Fruit fly (Drosophila melanogaster) whole organism: ENCODE results near the gene dlp.

Experiments used
- Dll ChIP-seq: fragments of >200 bp; optimal IDR thresholded peaks from 2 replicates; lab custom pipeline; 2017
- pan ChIP-seq: fragments of >200 bp; optimal IDR thresholded peaks from 2 replicates; lab custom pipeline; 2017
- psq ChIP-seq: fragments of >200 bp; optimal IDR thresholded peaks from 2 replicates; lab custom pipeline; 2017
- usp ChIP-seq: fragments of >200 bp; optimal IDR thresholded peaks from 2 replicates; lab custom pipeline; 2017; ENCODE audit warnings: missing biosample characterization, missing genetic modification characterization, mixed read lengths

DNA sequence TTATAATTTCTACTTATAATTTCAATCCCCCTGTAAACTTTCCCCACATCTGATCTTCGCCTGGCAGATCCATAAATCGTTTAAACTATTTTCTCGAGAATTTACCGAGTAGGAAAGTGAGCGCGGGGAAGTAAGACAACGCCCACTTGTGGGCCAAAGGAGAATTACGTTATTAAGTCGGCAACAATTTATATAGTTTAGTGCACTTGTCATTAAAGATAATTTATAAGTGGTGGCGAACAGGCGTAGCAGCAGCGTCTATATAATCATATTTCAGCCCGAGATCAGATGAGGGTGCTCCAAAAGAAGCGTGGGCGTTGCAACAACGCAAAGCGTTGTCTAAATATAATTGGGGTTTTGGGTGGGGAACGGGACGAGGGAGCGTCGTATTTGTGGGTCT is 22.3 kb downstream of the dlp start:
- TF ChIP-seq pan (lab: Kevin White, UChicago) (no peak), Dll (lab: Kevin White, UChicago) (no peak), psq (lab: Kevin White, UChicago) (no peak), usp (GFP tag; lab: Kevin White, UChicago) (no peak)
